Fruit fly (Drosophila melanogaster): ENCODE results near the gene CG5854.

CG5854 gene

DNA sequence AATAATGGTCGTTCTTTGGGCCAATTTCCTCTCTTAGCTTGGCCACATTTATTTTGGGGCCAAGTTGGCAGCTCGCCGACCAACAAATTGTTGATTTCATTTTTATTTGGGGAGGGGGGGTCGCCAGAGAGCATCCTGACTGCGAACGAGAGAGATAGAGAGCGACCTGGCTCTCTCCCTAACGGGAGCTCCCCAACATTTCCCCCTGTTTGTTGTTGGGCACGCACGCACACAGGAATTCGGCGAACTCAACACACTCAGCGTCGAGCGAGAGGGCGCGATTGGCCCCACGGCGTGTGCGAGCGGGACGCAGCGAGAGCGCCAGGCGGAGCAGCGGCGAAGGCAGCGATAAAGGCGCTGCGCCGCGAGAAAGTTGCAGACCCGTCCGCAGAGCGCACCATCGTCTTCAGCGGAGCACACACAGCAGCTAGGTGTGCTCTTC, 29.1 kb downstream of the CG5854 start, which contains the start of gene CG31140:
TSS of gene CG31140 (plus strand) at position 400 of the 442 bp plus-strand sequence.
- TF ChIP-seq pdm3 (GFP tag; optimal IDR thresholded peaks at IDR 0.05) (no peak), Met (GFP tag; optimal IDR thresholded peaks at IDR 0.05) (no peak), spab (GFP tag; optimal IDR thresholded peaks at IDR 0.05) (no peak), Hr4 (GFP tag; optimal IDR thresholded peaks at IDR 0.05) (no peak), CG8119 (GFP tag; IDR thresholded peaks at IDR 0.05) (peak; percentile 48; the same call in 2 of the 3 replicates), cyc (GFP tag; optimal IDR thresholded peaks at IDR 0.05) (no peak), OdsH (GFP tag; optimal IDR thresholded peaks at IDR 0.05) (no peak), Eip78C (GFP tag) (peak; percentile 80), topi (GFP tag; optimal IDR thresholded peaks at IDR 0.05) (no peak), CG8632 (GFP tag; optimal IDR thresholded peaks at IDR 0.05) (no peak), fd85E (GFP tag; optimal IDR thresholded peaks at IDR 0.05) (peak; percentile 31), Gug (GFP tag; IDR thresholded peaks at IDR 0.05) (no peak), Lpt (GFP tag; optimal IDR thresholded peaks at IDR 0.05) (peak; percentile 31), Ets21C (GFP tag; optimal IDR thresholded peaks at IDR 0.05) (no peak), CG15336 (GFP tag; IDR thresholded peaks at IDR 0.05) (peak; percentile 21; the same call in 1 of the 2 replicates), CG7368 (GFP tag; optimal IDR thresholded peaks at IDR 0.05) (peak; percentile 47), fkh (GFP tag; optimal IDR thresholded peaks at IDR 0.05) (no peak), Sox15 (GFP tag; optimal IDR thresholded peaks at IDR 0.05) (no peak), CG11294 (GFP tag; IDR thresholded peaks at IDR 0.05) (no peak), CG6163 (GFP tag; IDR thresholded peaks at IDR 0.05) (peak; percentile 57; the same call in 2 of the 3 replicates), CG8319 (GFP tag; optimal IDR thresholded peaks at IDR 0.05) (no peak), CG16779 (tag; optimal IDR thresholded peaks at IDR 0.05) (peak; percentile 54), Hr39 (GFP tag; optimal IDR thresholded peaks at IDR 0.05) (no peak), acj6 (GFP tag; optimal IDR thresholded peaks at IDR 0.05) (no peak), CG11762 (GFP tag; optimal IDR thresholded peaks at IDR 0.05; ENCODE audit: insufficient read depth) (no peak), CG10631 (GFP tag; optimal IDR thresholded peaks at IDR 0.05) (no peak), CG32006 (GFP tag; optimal IDR thresholded peaks at IDR 0.05) (no peak), CG11902 (GFP tag; optimal IDR thresholded peaks at IDR 0.05) (no peak), CG6808 (GFP tag; optimal IDR thresholded peaks at IDR 0.05) (peak; percentile 27), Eip75B (GFP tag; optimal IDR thresholded peaks at IDR 0.05) (peak; percentile 31), dac (GFP tag; optimal IDR thresholded peaks at IDR 0.05) (no peak), svp (GFP tag) (peak; percentile 45), net (GFP tag; optimal IDR thresholded peaks at IDR 0.05) (peak; percentile 46), CG6792 (GFP tag; optimal IDR thresholded peaks at IDR 0.05) (no peak), Blimp-1 (GFP tag; optimal IDR thresholded peaks at IDR 0.05) (no peak), Hr38 (GFP tag; optimal IDR thresholded peaks at IDR 0.05) (no peak), CG4318 (GFP tag; optimal IDR thresholded peaks at IDR 0.05) (no peak), esn (GFP tag; optimal IDR thresholded peaks at IDR 0.05) (peak; percentile 25), achi (GFP tag; optimal IDR thresholded peaks at IDR 0.05) (no peak), lz (GFP tag; optimal IDR thresholded peaks at IDR 0.05) (no peak), CG9139 (GFP tag; optimal IDR thresholded peaks at IDR 0.05) (no peak), salr (GFP tag; optimal IDR thresholded peaks at IDR 0.05) (no peak), ss (GFP tag; optimal IDR thresholded peaks at IDR 0.05) (peak; percentile 25 to 65), Eip93F (GFP tag; optimal IDR thresholded peaks at IDR 0.05) (no peak), Smox (GFP tag; optimal IDR thresholded peaks at IDR 0.05) (no peak), Ets96B (tag; optimal IDR thresholded peaks at IDR 0.05) (peak; percentile 27), dsx (GFP tag; optimal IDR thresholded peaks at IDR 0.05; ENCODE audit: poor library complexity, severe bottlenecking) (peak; percentile 46), CG3919 (GFP tag; optimal IDR thresholded peaks at IDR 0.05) (peak; percentile 42), CG34406 (GFP tag; optimal IDR thresholded peaks at IDR 0.05) (no peak), CG6276 (GFP tag; optimal IDR thresholded peaks at IDR 0.05) (peak; percentile 27), eg (GFP tag; IDR thresholded peaks at IDR 0.05) (peak; percentile 48; the same call in 2 of the 3 replicates), CG10669 (GFP tag; optimal IDR thresholded peaks at IDR 0.05) (no peak), Sox102F (GFP tag; optimal IDR thresholded peaks at IDR 0.05) (peak; percentile 23)
